Fruit fly (Drosophila melanogaster): Measurements from ENCODE around the gene cDIP.

cDIP gene

dm6 chr3R:21203660-21204499 lies 43.0 kb upstream of the cDIP start (continued):
- TF ChIP-seq peb (GFP tag; IDR thresholded peaks at IDR 0.05), result no peak
- no peak for TF ChIP-seq CG13287 (GFP tag; IDR thresholded peaks at IDR 0.05; ENCODE audit: partially characterized antibody)
- no peak for TF ChIP-seq gt (GFP tag; IDR thresholded peaks at IDR 0.05)
- no peak for TF ChIP-seq CG10267 (tag; optimal IDR thresholded peaks at IDR 0.05)
- TF ChIP-seq Fer1 (GFP tag; optimal IDR thresholded peaks at IDR 0.05), result peak; percentile 69
- TF ChIP-seq gsb-n (tag; optimal IDR thresholded peaks at IDR 0.05), result peak; percentile 65
- TF ChIP-seq BEAF-32 (GFP tag; optimal IDR thresholded peaks at IDR 0.05), result no peak
- no peak for TF ChIP-seq hkb (optimal IDR thresholded peaks at IDR 0.05)
- TF ChIP-seq hkb (GFP tag; IDR thresholded peaks at IDR 0.05), result peak; percentile 76
- TF ChIP-seq nerfin-1 (tag; optimal IDR thresholded peaks at IDR 0.05), result peak; percentile 90
- no peak for TF ChIP-seq CG10565 (GFP tag; optimal IDR thresholded peaks at IDR 0.05)
- TF ChIP-seq ab (GFP tag; optimal IDR thresholded peaks at IDR 0.05), result no peak
- TF ChIP-seq Trl (optimal IDR thresholded peaks at IDR 0.05), result peak; percentile 36 to 82
- no peak for TF ChIP-seq Trl (GFP tag; optimal IDR thresholded peaks at IDR 0.05)
- TF ChIP-seq CG3838 (GFP tag; optimal IDR thresholded peaks at IDR 0.05), result no peak
- TF ChIP-seq vnd (GFP tag; IDR thresholded peaks at IDR 0.05; ENCODE audit: partially characterized antibody), result no peak
- TF ChIP-seq CG1832 (GFP tag; optimal IDR thresholded peaks at IDR 0.05), result no peak
- TF ChIP-seq H15 (GFP tag; IDR thresholded peaks at IDR 0.05), result no peak
- TF ChIP-seq nau (GFP tag; optimal IDR thresholded peaks at IDR 0.05), result peak; percentile 19
- no peak; the same call in 1 of the 2 replicates for TF ChIP-seq Bgb (GFP tag; IDR thresholded peaks at IDR 0.05; ENCODE audit: partially characterized antibody)
- no peak for TF ChIP-seq CG1647 (GFP tag; optimal IDR thresholded peaks at IDR 0.05)
- TF ChIP-seq chinmo (GFP tag; IDR thresholded peaks at IDR 0.05; ENCODE audit: partially characterized antibody), result peak; percentile 98
- TF ChIP-seq CG11247 (GFP tag; IDR thresholded peaks at IDR 0.05), result peak; percentile 22; the same call in 1 of the 2 replicates
- TF ChIP-seq CG2889 (GFP tag; IDR thresholded peaks at IDR 0.05), result no peak
- no peak for TF ChIP-seq tgo (GFP tag; IDR thresholded peaks at IDR 0.05)
- TF ChIP-seq HHEX (GFP tag; optimal IDR thresholded peaks at IDR 0.05), result no peak
- TF ChIP-seq inv (GFP tag; IDR thresholded peaks at IDR 0.05; ENCODE audit: partially characterized antibody), result no peak
- TF ChIP-seq HLHmδ (GFP tag; optimal IDR thresholded peaks at IDR 0.05), result peak; percentile 96
- TF ChIP-seq dpn (GFP tag; optimal IDR thresholded peaks at IDR 0.05), result no peak
- TF ChIP-seq hbn (GFP tag; IDR thresholded peaks at IDR 0.05; ENCODE audit: partially characterized antibody), result no peak
- TF ChIP-seq kah (GFP tag; optimal IDR thresholded peaks at IDR 0.05), result peak; percentile 79
- no peak for TF ChIP-seq CG13894 (tag; optimal IDR thresholded peaks at IDR 0.05)
- TF ChIP-seq kni (GFP tag; optimal IDR thresholded peaks at IDR 0.05), result peak; percentile 99
- peak; percentile 27; the same call in 1 of the 2 replicates for TF ChIP-seq CG11696 (GFP tag; IDR thresholded peaks at IDR 0.05)
- peak; percentile 65 for TF ChIP-seq CG13424 (tag; optimal IDR thresholded peaks at IDR 0.05)
- no peak for TF ChIP-seq Scr (GFP tag; IDR thresholded peaks at IDR 0.05; ENCODE audit: partially characterized antibody)
- no peak for TF ChIP-seq CG8359 (GFP tag; optimal IDR thresholded peaks at IDR 0.05; ENCODE audit: borderline replicate concordance)
- no peak for TF ChIP-seq tup (GFP tag; optimal IDR thresholded peaks at IDR 0.05)
- TF ChIP-seq CG1529 (GFP tag; optimal IDR thresholded peaks at IDR 0.05), result peak; percentile 42
- peak in 1 of 2 experiments; percentile 26 for TF ChIP-seq eve (GFP tag; optimal IDR thresholded peaks at IDR 0.05)
- TF ChIP-seq eyg (GFP tag; optimal IDR thresholded peaks at IDR 0.05), result no peak
- TF ChIP-seq fd64A (GFP tag; optimal IDR thresholded peaks at IDR 0.05), result peak; percentile 96
- peak; percentile 88 for TF ChIP-seq MTF-1 (GFP tag; optimal IDR thresholded peaks at IDR 0.05; ENCODE audit: borderline replicate concordance)
- TF ChIP-seq Hey (tag; optimal IDR thresholded peaks at IDR 0.05), result peak; percentile 53
- TF ChIP-seq jumu (GFP tag; optimal IDR thresholded peaks at IDR 0.05), result no peak
- TF ChIP-seq D19A (tag; optimal IDR thresholded peaks at IDR 0.05), result peak; percentile 97
- no peak for TF ChIP-seq CG7357 (GFP tag; IDR thresholded peaks at IDR 0.05)
- TF ChIP-seq CG8290 (GFP tag; optimal IDR thresholded peaks at IDR 0.05), result no peak
- peak in 1 of 2 experiments; percentile 97 for TF ChIP-seq CG8290 (tag; optimal IDR thresholded peaks at IDR 0.05)

Measured in whole organism, embryonic.